Worm (Caenorhabditis elegans) whole organism, mixed stage, embryonic: ENCODE data around the gene eel-1.

Experiments
- nhr-12 ChIP-seq: fragments of 150-350 bp; optimal IDR thresholded peaks from 2 replicates; lab custom pipeline; 2014; ENCODE audit warnings: missing biosample characterization, missing genetic modification characterization
- unc-62 ChIP-seq: fragments of 150-350 bp; optimal IDR thresholded peaks from 2 replicates; lab custom pipeline; 2014; ENCODE audit warnings: missing biosample characterization, missing genetic modification reagents, missing genetic modification characterization

DNA sequence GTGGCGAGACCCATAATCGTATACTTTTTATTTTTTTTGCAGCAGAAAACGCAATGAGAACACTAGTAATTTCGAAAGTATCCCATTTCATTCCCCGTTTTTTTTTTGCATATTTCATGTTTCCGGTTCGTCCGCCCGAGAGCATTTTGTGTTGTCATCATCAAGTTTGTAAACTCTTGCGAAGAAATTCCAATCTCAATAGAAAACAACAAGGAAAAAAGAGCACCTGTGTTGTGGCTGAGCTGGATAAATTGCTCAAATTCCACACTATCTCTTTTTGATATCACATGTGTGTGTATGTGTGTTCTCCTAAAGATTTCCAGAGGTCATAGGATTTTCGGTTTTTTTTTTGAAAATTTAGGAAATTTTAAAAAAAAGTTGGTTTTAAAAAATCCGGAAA, 17.9 kb downstream of the eel-1 start:
- no peak for TF ChIP-seq nhr-12
- no peak for TF ChIP-seq unc-62 (GFP tag; lab: Kevin White, UChicago)
